Worm (Caenorhabditis elegans) whole organism, L3 larva: ENCODE measurements around the gene K02E2.6.

ENCODE experiments used
- ZK546.5 ChIP-seq: sonication (generic microtip); optimal IDR thresholded peaks from 2 replicates; lab custom pipeline; 2017; ENCODE audit warnings: missing biosample characterization, missing genetic modification characterization
- ama-1 ChIP-seq: fragments of 150-350 bp; optimal IDR thresholded peaks from 2 replicates; lab custom pipeline; 2018
- ceh-16 ChIP-seq: sonication (generic microtip); optimal IDR thresholded peaks from 2 replicates; lab custom pipeline; 2017; ENCODE audit warnings: missing biosample characterization, missing genetic modification characterization
- ceh-28 ChIP-seq: fragments of 150-350 bp; optimal IDR thresholded peaks from 2 replicates; lab custom pipeline; 2014; ENCODE audit warnings: missing biosample characterization, missing genetic modification reagents, missing genetic modification characterization
- ceh-82 ChIP-seq: fragments of 150-350 bp; optimal IDR thresholded peaks from 2 replicates; lab custom pipeline; 2014; ENCODE audit warnings: missing biosample characterization, missing genetic modification characterization
- ceh-9 ChIP-seq: sonication (generic microtip); optimal IDR thresholded peaks from 2 replicates; lab custom pipeline; 2018; ENCODE audit warnings: missing biosample characterization, missing genetic modification characterization
- daf-12 ChIP-seq: fragments of 150-350 bp; optimal IDR thresholded peaks from 2 replicates; lab custom pipeline; 2014; ENCODE audit warnings: missing biosample characterization, missing genetic modification reagents, missing genetic modification characterization
- egl-5 ChIP-seq: fragments of 150-350 bp; optimal IDR thresholded peaks from 2 replicates; lab custom pipeline; 2017; ENCODE audit warnings: missing biosample characterization, missing genetic modification reagents, missing genetic modification characterization, inconsistent platforms
- elt-2 ChIP-seq: sonication (generic microtip); optimal IDR thresholded peaks from 2 replicates; lab custom pipeline; 2016; ENCODE audit warnings: missing genetic modification reagents, mild to moderate bottlenecking, missing genetic modification characterization, missing compliant biosample characterization
- elt-3 ChIP-seq, 3 experiments: fragments of 150-350 bp in 1 of 3; sonication (generic microtip) in 2 of 3; optimal IDR thresholded peaks; 2 replicates in 2 of 3; 4 replicates in 1 of 3; lab custom pipeline; 2014 to 2017; ENCODE audit warnings: missing biosample characterization in 3 of 3, missing genetic modification characterization in 3 of 3
- eor-1 ChIP-seq, 2 experiments: fragments of 150-350 bp; optimal IDR thresholded peaks; 2 replicates each; lab custom pipeline; 2014 to 2018; ENCODE audit warnings: missing biosample characterization in 2 of 2, missing genetic modification characterization in 2 of 2
- fkh-10 ChIP-seq: sonication (generic microtip); optimal IDR thresholded peaks from 2 replicates; lab custom pipeline; 2017; ENCODE audit warnings: missing biosample characterization, missing genetic modification reagents, missing genetic modification characterization
- jun-1 ChIP-seq: fragments of 150-350 bp; optimal IDR thresholded peaks from 2 replicates; lab custom pipeline; 2014; ENCODE audit warnings: missing biosample characterization, missing genetic modification reagents, missing genetic modification characterization
- lsy-12 ChIP-seq: sonication (generic microtip); optimal IDR thresholded peaks from 2 replicates; lab custom pipeline; 2016; ENCODE audit warnings: mild to moderate bottlenecking, missing genetic modification characterization, missing compliant biosample characterization
- mdl-1 ChIP-seq: fragments of 150-350 bp; optimal IDR thresholded peaks from 2 replicates; lab custom pipeline; 2014; ENCODE audit warnings: missing biosample characterization, missing genetic modification characterization
- nfya-1 ChIP-seq: sonication (generic microtip); optimal IDR thresholded peaks from 2 replicates; lab custom pipeline; 2017; ENCODE audit warnings: missing genetic modification characterization, mild to moderate bottlenecking, missing compliant biosample characterization, antibody characterized with exemption, moderate library complexity; ENCODE audit not compliant: insufficient read depth
- nhr-11 ChIP-seq: fragments of 150-350 bp; optimal IDR thresholded peaks from 2 replicates; lab custom pipeline; 2014; ENCODE audit warnings: missing biosample characterization, missing genetic modification characterization
- nhr-23 ChIP-seq: fragments of 150-350 bp; optimal IDR thresholded peaks from 2 replicates; lab custom pipeline; 2014; ENCODE audit warnings: missing biosample characterization, missing genetic modification reagents, missing genetic modification characterization
- nhr-237 ChIP-seq: fragments of 150-350 bp; optimal IDR thresholded peaks from 2 replicates; lab custom pipeline; 2014; ENCODE audit warnings: missing biosample characterization, missing genetic modification characterization
- nhr-25 ChIP-seq: sonication (generic microtip); optimal IDR thresholded peaks from 2 replicates; lab custom pipeline; 2017; ENCODE audit warnings: missing biosample characterization, missing genetic modification characterization
- nhr-28 ChIP-seq: fragments of 150-350 bp; optimal IDR thresholded peaks from 2 replicates; lab custom pipeline; 2014; ENCODE audit warnings: missing biosample characterization, missing genetic modification characterization
- nhr-43 ChIP-seq: sonication (generic microtip); optimal IDR thresholded peaks from 2 replicates; lab custom pipeline; 2016; ENCODE audit warnings: mild to moderate bottlenecking, missing genetic modification characterization, missing compliant biosample characterization; ENCODE audit not compliant: poor library complexity, severe bottlenecking
- nhr-67 ChIP-seq: fragments of 150-350 bp; optimal IDR thresholded peaks from 2 replicates; lab custom pipeline; 2014; ENCODE audit warnings: missing biosample characterization, missing genetic modification characterization
- pha-4 ChIP-seq: fragments of 150-350 bp; optimal IDR thresholded peaks from 2 replicates; lab custom pipeline; 2014; ENCODE audit warnings: missing biosample characterization, missing genetic modification reagents, missing genetic modification characterization
- pqm-1 ChIP-seq: fragments of 150-350 bp; optimal IDR thresholded peaks from 2 replicates; lab custom pipeline; 2017; ENCODE audit warnings: missing biosample characterization, missing genetic modification characterization, inconsistent platforms
- sea-2 ChIP-seq: fragments of 150-350 bp; sonication (generic microtip); optimal IDR thresholded peaks from 4 replicates; lab custom pipeline; 2014; ENCODE audit warnings: missing biosample characterization, missing genetic modification reagents, missing genetic modification characterization
- skn-1 ChIP-seq: fragments of 150-350 bp; optimal IDR thresholded peaks from 2 replicates; lab custom pipeline; 2014; ENCODE audit warnings: missing biosample characterization, missing genetic modification characterization
- snpc-4 ChIP-seq: fragments of 150-350 bp; optimal IDR thresholded peaks from 2 replicates; lab custom pipeline; 2014; ENCODE audit warnings: missing biosample characterization, missing genetic modification characterization
- tbx-2 ChIP-seq: sonication (generic microtip); optimal IDR thresholded peaks from 2 replicates; lab custom pipeline; 2016; ENCODE audit warnings: mild to moderate bottlenecking, missing genetic modification characterization, missing compliant biosample characterization
- zag-1 ChIP-seq: fragments of 150-350 bp; optimal IDR thresholded peaks from 2 replicates; lab custom pipeline; 2014; ENCODE audit warnings: missing biosample characterization, missing genetic modification characterization
- ztf-11 ChIP-seq: fragments of 150-350 bp; optimal IDR thresholded peaks from 2 replicates; lab custom pipeline; 2014; ENCODE audit warnings: missing biosample characterization, missing genetic modification characterization
- ztf-4 ChIP-seq: fragments of 150-350 bp; optimal IDR thresholded peaks from 2 replicates; lab custom pipeline; 2014; ENCODE audit warnings: missing biosample characterization, missing genetic modification characterization

Gene K02E2.6

DNA sequence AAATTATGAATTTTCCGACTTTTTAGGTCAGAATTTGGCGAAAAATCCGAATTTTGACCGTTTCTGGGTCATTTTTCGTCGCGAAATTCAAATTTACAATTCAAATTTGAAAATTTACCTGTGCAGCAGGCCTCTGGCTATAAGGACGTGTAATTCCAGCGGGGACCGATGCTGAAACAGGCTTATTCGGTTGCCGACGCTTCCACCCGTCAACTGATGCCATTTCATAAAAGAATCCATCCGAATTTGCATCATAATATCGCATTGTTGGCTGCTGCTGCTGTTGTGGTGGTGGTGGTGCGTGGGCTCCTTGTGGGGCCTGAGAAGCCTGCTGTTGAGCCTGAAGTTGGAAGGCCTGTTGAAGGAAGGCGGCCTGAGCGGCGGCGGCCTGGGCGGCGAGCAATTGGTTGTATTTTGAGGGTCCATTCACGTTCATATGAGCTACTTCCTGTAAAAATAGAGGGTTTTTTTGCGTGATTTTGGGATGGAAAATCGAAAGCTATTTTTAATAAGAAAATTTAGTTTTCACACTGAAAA lies 19.2 kb downstream of the K02E2.6 start:
- no peak for TF ChIP-seq ceh-16 (tag; lab: Kevin White, UChicago)
- no peak for TF ChIP-seq nfya-1 (tag; lab: Kevin White, UChicago)
- no peak for TF ChIP-seq ama-1
- no peak for TF ChIP-seq egl-5 (tag; lab: Kevin White, UChicago)
- no peak for TF ChIP-seq fkh-10 (GFP tag; lab: Kevin White, UChicago)
- no peak for TF ChIP-seq pha-4 (tag; lab: Kevin White, UChicago)
- TF ChIP-seq ceh-9 = no peak
- no peak for TF ChIP-seq tbx-2

DNA sequence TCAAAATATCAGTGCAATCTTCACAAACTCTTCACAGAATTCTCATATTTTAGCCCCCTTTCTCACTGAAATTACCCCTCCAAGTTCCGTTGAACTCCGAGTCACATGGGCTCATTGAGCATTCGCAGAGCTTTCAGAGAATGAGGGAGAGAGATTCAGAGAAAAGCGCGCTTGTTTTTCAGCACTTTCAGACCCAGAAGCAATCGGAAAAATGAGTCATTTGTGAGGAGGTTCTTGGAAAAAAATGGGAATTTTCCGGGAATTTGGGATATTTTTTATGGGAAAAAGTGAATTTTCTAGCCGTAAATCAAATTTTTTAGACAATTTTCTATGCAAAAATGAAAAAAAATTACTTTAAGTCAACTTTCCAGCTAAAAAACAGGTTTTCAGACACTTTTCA lies 22.5 kb downstream of the K02E2.6 start:
- TF ChIP-seq snpc-4 (tag; lab: Kevin White, UChicago) (no peak), ztf-4 (tag; lab: Kevin White, UChicago) (no peak), nhr-25 (tag; lab: Kevin White, UChicago) (no peak), pha-4 (tag; lab: Kevin White, UChicago) (no peak), eor-1 (tag; optimal IDR thresholded peaks at IDR 0.05; lab: Kevin White, UChicago) (no peak), skn-1 (tag; lab: Kevin White, UChicago) (no peak), nhr-67 (tag; lab: Kevin White, UChicago) (no peak), lsy-12 (tag; lab: Kevin White, UChicago) (no peak), nhr-11 (tag; lab: Kevin White, UChicago) (peak; percentile 49), nfya-1 (tag; lab: Kevin White, UChicago) (peak; percentile 19), nhr-237 (tag; lab: Kevin White, UChicago) (no peak)
- TF ChIP-seq, all 47 proteins: peak for 2

DNA sequence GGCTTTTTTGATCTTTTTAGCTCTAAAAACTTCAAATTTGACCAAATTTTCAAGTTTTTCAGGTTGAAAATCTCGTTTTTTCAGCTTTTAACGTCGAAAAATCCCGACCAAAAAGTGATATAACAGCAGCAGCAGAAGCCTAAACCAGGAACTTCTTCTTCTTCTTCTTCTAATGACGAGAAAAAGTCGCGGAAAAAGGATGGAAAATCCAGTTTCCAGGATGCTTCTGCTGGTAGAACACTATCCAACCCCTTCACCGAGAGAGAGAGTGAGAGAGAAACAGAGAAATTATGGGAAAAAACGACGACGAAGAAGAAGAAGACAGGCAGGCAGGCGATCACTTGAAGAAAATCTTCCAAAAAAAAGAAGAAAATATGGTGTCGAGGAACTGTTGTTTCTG lies 26.5 kb downstream of the K02E2.6 start:
- no peak for TF ChIP-seq nhr-28 (tag; lab: Kevin White, UChicago)
- TF ChIP-seq ztf-11 = no peak
- TF ChIP-seq ceh-16 (tag; lab: Kevin White, UChicago) = no peak
- TF ChIP-seq nhr-43 (tag; lab: Kevin White, UChicago) = no peak
- no peak for TF ChIP-seq fkh-10 (GFP tag; lab: Kevin White, UChicago)
- TF ChIP-seq ZK546.5 = no peak

DNA sequence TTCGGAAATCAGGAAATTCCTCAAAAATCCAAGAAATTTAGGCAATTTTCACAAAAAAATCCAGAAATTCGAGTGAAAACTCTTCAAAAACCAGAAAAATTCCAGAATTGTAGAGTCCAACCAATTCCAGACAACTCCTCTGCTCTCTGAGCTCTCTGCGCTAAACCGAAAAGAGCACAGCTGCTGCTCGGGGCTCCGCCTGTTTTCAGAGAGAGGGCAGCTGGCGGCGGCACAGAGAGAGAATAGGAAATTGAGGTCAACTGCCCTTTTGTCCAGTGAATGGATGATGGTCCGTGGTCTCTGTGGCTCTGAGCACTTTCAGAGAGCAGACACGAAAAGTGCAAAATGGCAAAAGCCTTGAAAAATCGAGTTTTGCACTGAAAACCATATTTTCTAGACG lies 28.7 kb downstream of the K02E2.6 start:
- TF ChIP-seq ceh-9 = no peak
- TF ChIP-seq ZK546.5 = no peak
- no peak for TF ChIP-seq egl-5 (tag; lab: Kevin White, UChicago)
- TF ChIP-seq ceh-82 (tag; lab: Kevin White, UChicago) = no peak
- no peak for TF ChIP-seq nfya-1 (tag; lab: Kevin White, UChicago)
- no peak for TF ChIP-seq sea-2 (GFP tag; lab: Kevin White, UChicago)
- no peak for TF ChIP-seq zag-1 (tag; lab: Kevin White, UChicago)
- no peak for TF ChIP-seq nhr-237 (tag; lab: Kevin White, UChicago)
- TF ChIP-seq ztf-11 = no peak
- TF ChIP-seq ceh-28 (tag; lab: Kevin White, UChicago) = no peak
- no peak for TF ChIP-seq tbx-2
- TF ChIP-seq jun-1 (tag; lab: Kevin White, UChicago) = no peak

DNA sequence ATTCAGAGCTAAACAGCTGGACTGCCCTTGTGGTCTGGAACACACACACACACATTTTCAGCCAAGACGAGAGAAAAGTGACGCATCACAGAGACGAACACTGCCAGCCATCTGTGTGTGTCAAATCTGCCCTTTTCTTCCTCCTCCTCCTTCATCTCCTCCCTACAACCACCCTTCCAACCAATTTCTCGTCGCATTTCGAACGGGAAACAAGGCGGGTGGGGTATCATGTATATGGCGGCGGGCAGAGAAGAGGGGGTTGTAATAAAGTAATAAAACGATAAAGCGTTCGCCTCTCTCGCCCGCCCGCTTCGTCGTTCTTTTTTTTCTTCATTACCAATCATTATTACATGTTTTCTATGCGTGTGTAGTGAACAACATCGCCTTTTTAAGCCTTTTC lies 29.9 kb downstream of the K02E2.6 start:
- no peak for TF ChIP-seq daf-12 (tag; lab: Kevin White, UChicago)
- peak; percentile 12 for TF ChIP-seq elt-2

DNA sequence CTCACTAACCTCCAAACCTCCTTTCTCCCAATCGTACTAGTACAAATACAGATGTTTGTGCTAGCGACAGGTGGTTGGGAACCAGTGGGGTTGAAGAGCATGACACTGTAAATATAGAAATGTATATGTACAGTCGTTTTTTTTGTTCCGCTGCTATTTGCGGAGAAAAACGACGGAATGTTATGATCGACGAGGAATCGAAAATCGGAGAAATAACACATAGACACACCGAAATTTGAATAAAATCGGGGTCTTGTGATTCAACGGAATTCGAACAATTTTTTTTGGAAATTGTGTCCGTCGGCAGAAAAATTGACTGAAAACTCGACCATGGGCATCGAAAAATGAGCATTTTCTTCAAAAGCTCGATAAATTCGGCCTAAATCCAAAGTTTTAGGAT lies 31.3 kb downstream of the K02E2.6 start, which contains the start of gene F53H2.3:
TSS of gene F53H2.3 (minus strand) at position 101 of the 400 bp plus-strand sequence.
- no peak for TF ChIP-seq ceh-9
- peak; percentile 35 for TF ChIP-seq pha-4 (tag; lab: Kevin White, UChicago)

DNA sequence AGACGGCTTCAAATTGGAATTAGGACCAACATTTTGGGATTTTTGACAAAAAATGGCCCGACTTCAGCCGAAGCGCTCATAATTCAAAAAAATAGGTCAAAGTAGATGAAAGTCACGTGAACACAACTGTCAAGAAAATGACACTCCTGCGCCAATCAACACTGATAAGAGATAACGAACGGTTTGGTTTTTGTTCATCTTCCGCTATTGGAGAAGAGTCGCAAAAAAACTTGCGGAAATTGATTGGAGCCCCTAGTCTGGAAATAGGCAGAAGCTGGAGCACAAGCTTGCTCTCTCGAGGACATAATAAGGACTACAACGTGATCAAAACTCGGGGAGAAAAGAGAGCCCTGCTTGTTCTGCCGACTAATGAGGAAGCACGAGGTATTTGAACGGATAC lies 31.9 kb downstream of the K02E2.6 start:
- peak; percentile 41 for TF ChIP-seq jun-1 (tag; lab: Kevin White, UChicago)
- no peak for TF ChIP-seq nhr-28 (tag; lab: Kevin White, UChicago)
- TF ChIP-seq elt-3 (tag; optimal IDR thresholded peaks at IDR 0.05; lab: Kevin White, UChicago) = peak in 1 of 3 experiments; percentile 33
- peak; percentile 52 for TF ChIP-seq pqm-1 (tag; lab: Kevin White, UChicago)
- TF ChIP-seq pha-4 (tag; lab: Kevin White, UChicago) = peak; percentile 18
- peak; percentile 89 for TF ChIP-seq elt-2
- no peak for TF ChIP-seq fkh-10 (GFP tag; lab: Kevin White, UChicago)
- no peak for TF ChIP-seq ceh-82 (tag; lab: Kevin White, UChicago)
- TF ChIP-seq nhr-23 (tag; lab: Kevin White, UChicago) = peak; percentile 57
- no peak for TF ChIP-seq mdl-1 (tag; lab: Kevin White, UChicago)
- TF ChIP-seq, all 47 proteins: peak for 6
